Worm (Caenorhabditis elegans) whole organism, L3 larva: Measurements from ENCODE around the gene gst-39.

Source experiments
- ama-1 ChIP-seq: fragments of 150-350 bp; optimal IDR thresholded peaks from 2 replicates; lab custom pipeline; 2018
- ceh-16 ChIP-seq: sonication (generic microtip); optimal IDR thresholded peaks from 2 replicates; lab custom pipeline; 2017; ENCODE audit warnings: missing biosample characterization, missing genetic modification characterization
- ceh-82 ChIP-seq: fragments of 150-350 bp; optimal IDR thresholded peaks from 2 replicates; lab custom pipeline; 2014; ENCODE audit warnings: missing biosample characterization, missing genetic modification characterization
- ceh-9 ChIP-seq: sonication (generic microtip); optimal IDR thresholded peaks from 2 replicates; lab custom pipeline; 2018; ENCODE audit warnings: missing biosample characterization, missing genetic modification characterization
- daf-12 ChIP-seq: fragments of 150-350 bp; optimal IDR thresholded peaks from 2 replicates; lab custom pipeline; 2014; ENCODE audit warnings: missing biosample characterization, missing genetic modification reagents, missing genetic modification characterization
- egl-27 ChIP-seq: sonication (generic microtip); optimal IDR thresholded peaks from 4 replicates; lab custom pipeline; 2017; ENCODE audit warnings: missing biosample characterization, missing genetic modification reagents, missing genetic modification characterization
- egl-5 ChIP-seq: fragments of 150-350 bp; optimal IDR thresholded peaks from 2 replicates; lab custom pipeline; 2017; ENCODE audit warnings: missing biosample characterization, missing genetic modification reagents, missing genetic modification characterization, inconsistent platforms
- elt-2 ChIP-seq: sonication (generic microtip); optimal IDR thresholded peaks from 2 replicates; lab custom pipeline; 2016; ENCODE audit warnings: missing genetic modification reagents, mild to moderate bottlenecking, missing genetic modification characterization, missing compliant biosample characterization
- elt-3 ChIP-seq, 3 experiments: fragments of 150-350 bp in 1 of 3; sonication (generic microtip) in 2 of 3; optimal IDR thresholded peaks; 2 replicates in 2 of 3; 4 replicates in 1 of 3; lab custom pipeline; 2014 to 2017; ENCODE audit warnings: missing biosample characterization in 3 of 3, missing genetic modification characterization in 3 of 3
- eor-1 ChIP-seq, 2 experiments: fragments of 150-350 bp; optimal IDR thresholded peaks; 2 replicates each; lab custom pipeline; 2014 to 2018; ENCODE audit warnings: missing biosample characterization in 2 of 2, missing genetic modification characterization in 2 of 2
- fkh-10 ChIP-seq: sonication (generic microtip); optimal IDR thresholded peaks from 2 replicates; lab custom pipeline; 2017; ENCODE audit warnings: missing biosample characterization, missing genetic modification reagents, missing genetic modification characterization
- fos-1 ChIP-seq: fragments of 150-350 bp; optimal IDR thresholded peaks from 2 replicates; lab custom pipeline; 2014; ENCODE audit warnings: missing biosample characterization, missing genetic modification characterization
- jun-1 ChIP-seq: fragments of 150-350 bp; optimal IDR thresholded peaks from 2 replicates; lab custom pipeline; 2014; ENCODE audit warnings: missing biosample characterization, missing genetic modification reagents, missing genetic modification characterization
- lin-39 ChIP-seq: fragments of 150-350 bp; optimal IDR thresholded peaks from 2 replicates; lab custom pipeline; 2018; ENCODE audit warnings: missing biosample characterization, missing genetic modification reagents, missing genetic modification characterization
- lsy-12 ChIP-seq: sonication (generic microtip); optimal IDR thresholded peaks from 2 replicates; lab custom pipeline; 2016; ENCODE audit warnings: mild to moderate bottlenecking, missing genetic modification characterization, missing compliant biosample characterization
- mdl-1 ChIP-seq: fragments of 150-350 bp; optimal IDR thresholded peaks from 2 replicates; lab custom pipeline; 2014; ENCODE audit warnings: missing biosample characterization, missing genetic modification characterization
- mml-1 ChIP-seq: fragments of 150-350 bp; sonication (generic microtip); optimal IDR thresholded peaks from 3 replicates; lab custom pipeline; 2014; ENCODE audit warnings: missing biosample characterization, missing genetic modification characterization
- nfya-1 ChIP-seq: sonication (generic microtip); optimal IDR thresholded peaks from 2 replicates; lab custom pipeline; 2017; ENCODE audit warnings: missing genetic modification characterization, mild to moderate bottlenecking, missing compliant biosample characterization, antibody characterized with exemption, moderate library complexity; ENCODE audit not compliant: insufficient read depth
- nhr-12 ChIP-seq: fragments of 150-350 bp; optimal IDR thresholded peaks from 2 replicates; lab custom pipeline; 2014; ENCODE audit warnings: missing biosample characterization, missing genetic modification characterization
- nhr-23 ChIP-seq: fragments of 150-350 bp; optimal IDR thresholded peaks from 2 replicates; lab custom pipeline; 2014; ENCODE audit warnings: missing biosample characterization, missing genetic modification reagents, missing genetic modification characterization
- nhr-237 ChIP-seq: fragments of 150-350 bp; optimal IDR thresholded peaks from 2 replicates; lab custom pipeline; 2014; ENCODE audit warnings: missing biosample characterization, missing genetic modification characterization
- nhr-25 ChIP-seq: sonication (generic microtip); optimal IDR thresholded peaks from 2 replicates; lab custom pipeline; 2017; ENCODE audit warnings: missing biosample characterization, missing genetic modification characterization
- nhr-28 ChIP-seq: fragments of 150-350 bp; optimal IDR thresholded peaks from 2 replicates; lab custom pipeline; 2014; ENCODE audit warnings: missing biosample characterization, missing genetic modification characterization
- nhr-43 ChIP-seq: sonication (generic microtip); optimal IDR thresholded peaks from 2 replicates; lab custom pipeline; 2016; ENCODE audit warnings: mild to moderate bottlenecking, missing genetic modification characterization, missing compliant biosample characterization; ENCODE audit not compliant: poor library complexity, severe bottlenecking
- nhr-67 ChIP-seq: fragments of 150-350 bp; optimal IDR thresholded peaks from 2 replicates; lab custom pipeline; 2014; ENCODE audit warnings: missing biosample characterization, missing genetic modification characterization
- nhr-77 ChIP-seq: fragments of 150-350 bp; optimal IDR thresholded peaks from 2 replicates; lab custom pipeline; 2014; ENCODE audit warnings: missing biosample characterization, missing genetic modification characterization
- pha-4 ChIP-seq: fragments of 150-350 bp; optimal IDR thresholded peaks from 2 replicates; lab custom pipeline; 2014; ENCODE audit warnings: missing biosample characterization, missing genetic modification reagents, missing genetic modification characterization
- pqm-1 ChIP-seq: fragments of 150-350 bp; optimal IDR thresholded peaks from 2 replicates; lab custom pipeline; 2017; ENCODE audit warnings: missing biosample characterization, missing genetic modification characterization, inconsistent platforms
- sea-2 ChIP-seq: fragments of 150-350 bp; sonication (generic microtip); optimal IDR thresholded peaks from 4 replicates; lab custom pipeline; 2014; ENCODE audit warnings: missing biosample characterization, missing genetic modification reagents, missing genetic modification characterization
- skn-1 ChIP-seq: fragments of 150-350 bp; optimal IDR thresholded peaks from 2 replicates; lab custom pipeline; 2014; ENCODE audit warnings: missing biosample characterization, missing genetic modification characterization
- snpc-4 ChIP-seq: fragments of 150-350 bp; optimal IDR thresholded peaks from 2 replicates; lab custom pipeline; 2014; ENCODE audit warnings: missing biosample characterization, missing genetic modification characterization
- tbx-2 ChIP-seq: sonication (generic microtip); optimal IDR thresholded peaks from 2 replicates; lab custom pipeline; 2016; ENCODE audit warnings: mild to moderate bottlenecking, missing genetic modification characterization, missing compliant biosample characterization
- unc-62 ChIP-seq: fragments of 150-350 bp; sonication (generic microtip); optimal IDR thresholded peaks from 4 replicates; lab custom pipeline; 2014; ENCODE audit warnings: missing biosample characterization, missing genetic modification reagents, missing genetic modification characterization
- ztf-11 ChIP-seq: fragments of 150-350 bp; optimal IDR thresholded peaks from 2 replicates; lab custom pipeline; 2014; ENCODE audit warnings: missing biosample characterization, missing genetic modification characterization
- ztf-4 ChIP-seq: fragments of 150-350 bp; optimal IDR thresholded peaks from 2 replicates; lab custom pipeline; 2014; ENCODE audit warnings: missing biosample characterization, missing genetic modification characterization

gst-39 gene

ce11 chrII:15175643-15176042 lies 3.9 kb upstream of the gst-39 start, which contains the start of gene Y53F4B.36:
Y53F4B.36 (plus strand) TSS chrII:15175943.
- TF ChIP-seq ceh-82 (tag; lab: Kevin White, UChicago) (no peak), tbx-2 (tag; lab: Kevin White, UChicago) (no peak), snpc-4 (tag; lab: Kevin White, UChicago) (no peak)

- TF ChIP-seq mdl-1 (tag; lab: Kevin White, UChicago): no peak
- no peak for TF ChIP-seq nhr-25
- TF ChIP-seq nfya-1 (tag; lab: Kevin White, UChicago): no peak
These were observed 3.3 kb upstream of the gst-39 start, which contains the start of gene gst-31 for ce11 chrII:15174915-15175548. gst-31 (minus strand) TSS chrII:15174965.

DNA sequence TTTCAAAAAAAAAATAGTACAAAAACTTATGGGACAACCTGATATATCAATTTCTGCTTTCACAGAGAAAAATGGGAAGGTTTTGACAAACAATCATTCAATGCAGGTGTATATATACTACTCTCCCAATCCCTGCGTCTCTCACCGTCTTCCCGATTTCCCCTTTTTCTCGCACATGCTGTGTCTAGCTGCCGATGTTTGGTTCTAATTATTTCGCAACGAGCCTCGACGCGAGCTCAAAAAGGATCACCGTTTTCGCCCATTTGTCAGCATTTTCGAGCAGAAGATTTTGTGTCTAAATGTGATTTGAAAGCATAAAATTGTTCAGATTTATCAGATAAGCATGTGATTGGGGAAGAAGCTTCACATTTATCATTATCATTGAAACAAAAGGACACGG lies 1.5 kb upstream of the gst-39 start:
- TF ChIP-seq mml-1 (tag; lab: Kevin White, UChicago) (no peak), daf-12 (tag; lab: Kevin White, UChicago) (no peak), nhr-12 (tag; lab: Kevin White, UChicago) (no peak), snpc-4 (tag; lab: Kevin White, UChicago) (no peak), pha-4 (tag; lab: Kevin White, UChicago) (peak; percentile 54), egl-27 (tag; lab: Kevin White, UChicago) (no peak), lin-39 (tag; lab: Kevin White, UChicago) (peak; percentile 46), elt-3 (tag; optimal IDR thresholded peaks at IDR 0.05; lab: Kevin White, UChicago) (no peak), skn-1 (tag; lab: Kevin White, UChicago) (peak; percentile 76), nhr-23 (tag; lab: Kevin White, UChicago) (no peak), nfya-1 (tag; lab: Kevin White, UChicago) (peak; percentile 37), nhr-67 (no peak), ama-1 (lab: Kevin White, UChicago) (no peak), jun-1 (tag; lab: Kevin White, UChicago) (no peak), sea-2 (GFP tag; lab: Kevin White, UChicago) (no peak), pqm-1 (tag; lab: Kevin White, UChicago) (no peak), ztf-4 (tag; lab: Kevin White, UChicago) (no peak), egl-5 (tag; lab: Kevin White, UChicago) (no peak)
- TF ChIP-seq, all 47 proteins: peak for 4

- TF ChIP-seq elt-2 (tag; lab: Kevin White, UChicago) (peak; percentile 6), pha-4 (tag; lab: Kevin White, UChicago) (peak; percentile 43), tbx-2 (tag; lab: Kevin White, UChicago) (no peak), pqm-1 (tag; lab: Kevin White, UChicago) (peak; percentile 33)
These were observed 1.9 kb downstream of the gst-39 start, which contains the start of gene gst-29 for ce11 chrII:15169811-15170282. gst-29 (minus strand) TSS chrII:15169861.

DNA sequence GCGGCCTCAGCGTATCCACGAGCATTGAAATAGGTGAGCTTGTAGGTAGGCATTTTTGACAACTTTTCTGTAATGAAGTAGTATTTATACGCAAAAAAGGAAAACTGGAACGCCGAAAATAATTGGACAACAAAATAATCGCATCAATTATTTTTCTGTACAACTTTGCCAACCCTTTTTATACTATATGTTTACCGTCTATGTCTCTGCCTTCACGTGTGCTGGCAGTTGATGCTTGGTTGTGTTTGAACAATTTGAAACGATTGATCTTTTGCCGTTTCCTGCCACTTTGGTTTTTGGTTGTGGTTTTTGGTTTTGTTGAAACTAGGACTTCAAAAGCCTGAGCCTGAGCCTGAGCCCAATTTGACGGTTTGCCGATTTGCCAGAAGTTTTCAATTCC lies 4.4 kb downstream of the gst-39 start, which contains the start of gene gst-28:
Gene gst-28, minus strand, starts transcription at position 238 of the 400 bp plus-strand sequence.
- TF ChIP-seq elt-2 (tag; lab: Kevin White, UChicago) (peak; percentile 15), nfya-1 (tag; lab: Kevin White, UChicago) (no peak), pqm-1 (tag; lab: Kevin White, UChicago) (peak; percentile 41), nhr-77 (tag; lab: Kevin White, UChicago) (no peak), ceh-16 (tag; lab: Kevin White, UChicago) (no peak), pha-4 (tag; lab: Kevin White, UChicago) (peak; percentile 40)

DNA sequence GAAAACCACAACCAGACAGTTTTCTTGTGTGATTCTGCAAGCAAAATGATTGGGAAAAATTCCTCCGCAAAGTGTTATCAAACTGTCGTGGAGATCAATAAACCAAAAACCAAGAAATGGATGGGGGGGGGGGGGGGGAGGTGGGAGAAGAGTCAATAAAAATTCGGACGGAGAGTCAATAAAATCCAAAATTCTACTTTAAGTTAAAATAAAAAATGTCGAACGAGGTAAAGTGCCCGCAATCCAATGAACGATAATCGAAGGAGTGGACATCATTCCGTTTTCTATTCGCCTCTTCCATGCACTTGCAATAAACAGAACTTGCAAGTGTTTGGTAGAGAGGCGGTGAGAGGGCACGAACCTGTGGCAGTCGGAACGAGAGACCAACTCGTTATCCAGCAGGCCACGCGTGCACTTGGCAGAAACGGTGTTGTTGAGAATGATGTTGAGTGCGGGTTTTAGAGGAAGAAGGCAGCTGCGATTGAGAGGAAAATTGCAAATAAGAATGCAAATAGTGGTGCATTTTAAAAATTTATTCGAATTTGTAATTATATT lies 6.0 kb downstream of the gst-39 start, which contains the start of gene gst-27:
Gene gst-27, minus strand, starts transcription at position 51 of the 555 bp plus-strand sequence.
- peak; percentile 73 for TF ChIP-seq elt-2 (tag; lab: Kevin White, UChicago)
- TF ChIP-seq nhr-77 (tag; lab: Kevin White, UChicago): peak; percentile 49
- TF ChIP-seq daf-12 (tag; lab: Kevin White, UChicago): no peak
- peak; percentile 82 for TF ChIP-seq nhr-43
- no peak for TF ChIP-seq mdl-1 (tag; lab: Kevin White, UChicago)
- TF ChIP-seq lsy-12 (tag; lab: Kevin White, UChicago): peak; percentile 62
- TF ChIP-seq tbx-2 (tag; lab: Kevin White, UChicago): peak; percentile 80
- peak; percentile 37 for TF ChIP-seq ceh-82 (tag; lab: Kevin White, UChicago)
- no peak for TF ChIP-seq nhr-28 (tag; lab: Kevin White, UChicago)
- peak; percentile 77 for TF ChIP-seq egl-5 (tag; lab: Kevin White, UChicago)
- no peak for TF ChIP-seq fkh-10 (GFP tag; lab: Kevin White, UChicago)
- TF ChIP-seq nhr-23 (tag; lab: Kevin White, UChicago): peak; percentile 62
- no peak for TF ChIP-seq nhr-237 (tag; lab: Kevin White, UChicago)
- no peak for TF ChIP-seq ceh-9 (tag; lab: Kevin White, UChicago)
- peak in 1 of 3 experiments; percentile 33 for TF ChIP-seq elt-3 (tag; optimal IDR thresholded peaks at IDR 0.05; lab: Kevin White, UChicago)
- peak; percentile 45 for TF ChIP-seq pqm-1 (tag; lab: Kevin White, UChicago)
- peak; percentile 75 for TF ChIP-seq egl-27 (tag; lab: Kevin White, UChicago)
- peak; percentile 97 for TF ChIP-seq lin-39 (tag; lab: Kevin White, UChicago)
- peak; percentile 61 for TF ChIP-seq jun-1 (tag; lab: Kevin White, UChicago)
- TF ChIP-seq skn-1 (tag; lab: Kevin White, UChicago): peak; percentile 56
- TF ChIP-seq unc-62 (GFP tag; lab: Kevin White, UChicago): no peak
- peak; percentile 36 for TF ChIP-seq ama-1 (lab: Kevin White, UChicago)
- TF ChIP-seq fos-1 (tag; lab: Kevin White, UChicago): peak; percentile 68
- no peak for TF ChIP-seq ztf-11 (tag; lab: Kevin White, UChicago)
- TF ChIP-seq ztf-4 (tag; lab: Kevin White, UChicago): peak; percentile 23
- TF ChIP-seq snpc-4 (tag; lab: Kevin White, UChicago): peak; percentile 77
- no peak for TF ChIP-seq eor-1 (tag; optimal IDR thresholded peaks at IDR 0.05; lab: Kevin White, UChicago)
- peak; percentile 70 for TF ChIP-seq nhr-25
